Worm (Caenorhabditis elegans) whole organism, midembryonic: Measurements from ENCODE around the gene lias-1.
A peak's percentile ranks its signal among the peaks of the same experiment; 100 is the strongest.

Experiments
- T22C8.4 ChIP-seq: fragments of 200-800 bp; sonication (Bioruptor generic); IDR thresholded peaks from 2 replicates; pipeline ENCODE4 v1.3.6; 2022; ENCODE audit warnings: missing genetic modification characterization, missing compliant biosample characterization
- cog-1 ChIP-seq: sonication (generic microtip); optimal IDR thresholded peaks from 2 replicates; lab custom pipeline; 2016; ENCODE audit warnings: missing genetic modification characterization, missing compliant biosample characterization
- flt-1 ChIP-seq: fragments of 200-800 bp; sonication (Bioruptor generic); IDR thresholded peaks from 2 replicates; pipeline ENCODE4 v1.3.6; 2022; ENCODE audit warnings: missing genetic modification characterization, missing compliant biosample characterization
- klf-2 ChIP-seq: fragments of 200-800 bp; sonication (Bioruptor generic); conservative IDR thresholded peaks from 2 replicates; pipeline ENCODE4 v1.3.6; 2022; ENCODE audit warnings: missing genetic modification reagents, missing genetic modification characterization, missing compliant biosample characterization
- med-1 ChIP-seq: sonication (generic microtip); optimal IDR thresholded peaks from 2 replicates; lab custom pipeline; 2017; ENCODE audit warnings: missing genetic modification characterization, mild to moderate bottlenecking, missing compliant biosample characterization, antibody characterized with exemption, missing genetic modification reagents; ENCODE audit not compliant: insufficient read depth
- ref-1 ChIP-seq: fragments of 200-800 bp; sonication (Bioruptor generic); conservative IDR thresholded peaks from 2 replicates; pipeline ENCODE4 v1.3.6; 2022; ENCODE audit warnings: missing genetic modification reagents, missing genetic modification characterization, missing compliant biosample characterization
- tab-1 ChIP-seq: fragments of 200-800 bp; sonication (Bioruptor generic); IDR thresholded peaks from 2 replicates; pipeline ENCODE4 v1.3.6; 2022; ENCODE audit warnings: missing genetic modification characterization, missing compliant biosample characterization
- ztf-23 ChIP-seq: fragments of 200-800 bp; sonication (Bioruptor generic); IDR thresholded peaks from 2 replicates; pipeline ENCODE4 v1.3.6; 2022; ENCODE audit warnings: missing genetic modification reagents, missing genetic modification characterization, missing compliant biosample characterization
- ztf-29 ChIP-seq: fragments of 200-800 bp; sonication (Bioruptor generic); IDR thresholded peaks from 2 replicates; pipeline ENCODE4 v1.3.6; 2022; ENCODE audit warnings: missing genetic modification reagents, missing genetic modification characterization, missing compliant biosample characterization

lias-1 gene

DNA sequence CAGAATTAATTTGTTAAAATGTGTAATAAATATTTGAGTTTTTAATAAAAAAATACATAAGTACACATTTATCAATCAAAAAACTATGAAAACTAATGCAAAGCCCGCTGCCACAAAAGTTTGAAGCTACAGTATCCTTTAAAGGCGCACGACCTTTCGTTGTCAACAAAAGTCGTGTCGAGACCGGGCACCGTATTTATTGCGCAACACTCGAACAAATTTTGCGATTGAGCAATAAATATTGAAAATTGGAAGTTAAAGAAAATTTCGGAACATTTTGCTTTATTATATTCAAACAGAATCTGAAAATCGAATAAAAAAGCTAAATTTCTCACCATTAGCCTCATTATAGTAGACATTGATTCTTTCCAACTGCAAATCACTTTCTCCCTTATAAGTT lies 36.2 kb upstream of the lias-1 start:
- TF ChIP-seq T22C8.4, result no peak
- TF ChIP-seq med-1 (GFP tag; lab: Kevin White, UChicago), result no peak
- no peak for TF ChIP-seq ztf-23 (GFP tag; lab: Robert Waterston, UW)
- TF ChIP-seq klf-2 (GFP tag; lab: Robert Waterston, UW), result no peak
- TF ChIP-seq flt-1 (GFP tag; lab: Robert Waterston, UW), result no peak
- TF ChIP-seq cog-1, result no peak
- no peak for TF ChIP-seq ref-1
- no peak for TF ChIP-seq ztf-29 (GFP tag; lab: Robert Waterston, UW)
- TF ChIP-seq tab-1 (GFP tag; lab: Robert Waterston, UW), result no peak

DNA sequence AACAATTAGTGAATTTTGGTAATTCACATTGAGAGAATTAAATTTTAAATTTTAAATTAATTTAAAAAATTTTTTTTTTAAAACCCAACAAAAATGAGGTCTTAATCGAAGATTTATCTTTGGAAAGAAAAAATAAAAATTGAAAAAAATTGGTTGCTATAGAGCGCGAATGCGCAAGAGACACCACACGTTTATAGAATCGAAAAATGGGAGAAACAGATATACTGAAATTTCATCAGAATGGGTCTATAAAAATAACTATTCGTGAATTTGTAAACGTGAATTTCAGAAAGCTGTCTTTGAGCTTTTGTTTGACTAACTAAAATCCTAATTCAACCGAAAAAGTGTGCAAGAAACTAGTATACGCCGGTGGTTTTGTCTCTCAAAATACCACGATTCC lies 35.5 kb upstream of the lias-1 start:
- 0 out of 2 replicates have a peak, but pooled peaks have one; percentile 24 for TF ChIP-seq ztf-29 (GFP tag; lab: Robert Waterston, UW)
- TF ChIP-seq T22C8.4, result no peak
- TF ChIP-seq flt-1 (GFP tag; lab: Robert Waterston, UW), result no peak
- TF ChIP-seq tab-1 (GFP tag; lab: Robert Waterston, UW), result no peak
- no peak for TF ChIP-seq cog-1
- no peak for TF ChIP-seq ztf-23 (GFP tag; lab: Robert Waterston, UW)
- no peak for TF ChIP-seq med-1 (GFP tag; lab: Kevin White, UChicago)
- TF ChIP-seq klf-2 (GFP tag; lab: Robert Waterston, UW), result no peak
- TF ChIP-seq ref-1, result no peak

DNA sequence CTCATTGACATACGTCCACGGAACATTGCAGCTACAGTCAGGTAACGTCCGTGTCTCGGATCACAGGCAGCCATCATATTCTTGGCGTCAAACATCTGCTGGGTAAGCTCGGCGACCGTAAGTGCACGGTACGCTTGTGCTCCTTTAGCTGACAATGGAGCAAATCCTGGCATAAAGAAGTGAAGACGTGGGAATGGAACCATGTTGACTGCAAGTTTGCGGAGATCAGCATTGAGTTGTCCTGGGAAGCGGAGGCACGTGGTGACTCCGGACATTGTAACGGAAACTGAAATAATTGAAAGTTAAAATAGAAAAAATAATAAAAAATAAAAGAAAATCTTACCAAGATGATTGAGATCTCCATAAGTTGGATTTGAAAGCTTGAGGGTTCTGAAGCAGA lies 34.6 kb upstream of the lias-1 start:
- no peak for TF ChIP-seq T22C8.4
- no peak for TF ChIP-seq flt-1 (GFP tag; lab: Robert Waterston, UW)

ce11 chrIII:3537401-3537800 lies 32.5 kb upstream of the lias-1 start, which contains the start of gene cfap-20:
Gene cfap-20 (minus strand): TSS chrIII:3537501.
- TF ChIP-seq ztf-29 (GFP tag; lab: Robert Waterston, UW) (no peak), flt-1 (GFP tag; lab: Robert Waterston, UW) (0 out of 2 replicates have a peak, but pooled peaks have one; percentile 6)

- no peak for TF ChIP-seq ztf-29 (GFP tag; lab: Robert Waterston, UW)
Measured at ce11 chrIII:3534185-3534584, 29.3 kb upstream of the lias-1 start.

ce11 chrIII:3532035-3532434 lies 27.1 kb upstream of the lias-1 start:
- TF ChIP-seq ref-1 (no peak), med-1 (GFP tag; lab: Kevin White, UChicago) (no peak), klf-2 (GFP tag; lab: Robert Waterston, UW) (no peak), cog-1 (peak; percentile 18), ztf-23 (GFP tag; lab: Robert Waterston, UW) (no peak), ztf-29 (GFP tag; lab: Robert Waterston, UW) (no peak), T22C8.4 (peak; percentile 18; the same call in 1 of the 2 replicates), flt-1 (GFP tag; lab: Robert Waterston, UW) (0 out of 2 replicates have a peak, but pooled peaks have one; percentile 50), tab-1 (GFP tag; lab: Robert Waterston, UW) (no peak)

DNA sequence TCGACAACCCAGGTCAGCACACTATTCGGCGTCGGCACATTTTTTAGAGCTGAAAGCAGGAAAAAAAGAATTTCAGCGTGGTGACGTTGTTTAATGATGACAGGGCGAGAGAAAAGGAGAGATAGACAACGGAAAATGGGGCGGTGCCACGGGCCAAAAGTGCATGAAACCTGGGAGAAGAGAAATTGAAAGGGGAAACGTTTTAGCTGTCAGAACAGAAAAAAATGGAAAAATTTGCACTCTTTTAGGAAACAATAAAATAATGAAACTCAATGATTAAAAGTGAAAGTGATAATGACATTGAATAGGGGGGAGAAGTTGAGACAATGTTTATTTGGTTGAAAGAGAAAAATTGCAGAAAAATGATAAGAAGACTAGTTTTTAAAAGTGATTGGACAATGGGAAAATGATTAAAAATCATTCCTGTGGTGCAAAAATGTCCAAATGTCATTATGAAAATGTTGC lies 24.9 kb upstream of the lias-1 start, which contains the start of gene pitp-1:
TSS of gene pitp-1 (minus strand) at position 51 of the 465 bp plus-strand sequence.
- no peak for TF ChIP-seq ztf-29 (GFP tag; lab: Robert Waterston, UW)
- TF ChIP-seq med-1 (GFP tag; lab: Kevin White, UChicago), result no peak
- no peak for TF ChIP-seq cog-1
- TF ChIP-seq flt-1 (GFP tag; lab: Robert Waterston, UW), result no peak
- TF ChIP-seq T22C8.4, result no peak
- no peak for TF ChIP-seq ref-1
- TF ChIP-seq ztf-23 (GFP tag; lab: Robert Waterston, UW), result no peak
- TF ChIP-seq tab-1 (GFP tag; lab: Robert Waterston, UW), result no peak
- TF ChIP-seq klf-2 (GFP tag; lab: Robert Waterston, UW), result no peak

ce11 chrIII:3528342-3528741 lies 23.4 kb upstream of the lias-1 start, which contains the start of gene rpl-37:
Gene rpl-37 (plus strand): TSS chrIII:3528642.
- TF ChIP-seq med-1 (GFP tag; lab: Kevin White, UChicago) (no peak), ref-1 (no peak), tab-1 (GFP tag; lab: Robert Waterston, UW) (no peak), flt-1 (GFP tag; lab: Robert Waterston, UW) (no peak), T22C8.4 (no peak), ztf-29 (GFP tag; lab: Robert Waterston, UW) (no peak), ztf-23 (GFP tag; lab: Robert Waterston, UW) (no peak)

DNA sequence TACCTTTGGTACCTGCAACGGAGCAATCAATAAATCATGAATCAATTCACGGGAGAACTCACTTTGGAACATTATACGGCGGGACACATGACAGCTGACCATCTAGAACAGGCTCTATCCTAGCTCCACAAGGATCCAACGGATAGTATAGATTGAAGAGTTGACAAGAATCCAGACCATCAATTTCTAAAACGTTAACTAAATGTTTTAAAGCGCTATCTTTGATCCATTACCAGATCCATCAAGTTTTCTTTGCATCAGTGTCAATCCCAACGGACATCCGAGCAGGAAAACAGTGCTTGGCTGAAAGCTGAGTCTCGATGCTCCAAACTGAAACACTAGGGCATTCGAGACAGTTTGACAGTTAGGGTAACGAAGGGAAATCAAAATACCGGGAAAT lies 18.5 kb upstream of the lias-1 start:
- TF ChIP-seq ref-1 (no peak), klf-2 (GFP tag; lab: Robert Waterston, UW) (no peak), ztf-29 (GFP tag; lab: Robert Waterston, UW) (no peak), flt-1 (GFP tag; lab: Robert Waterston, UW) (no peak), T22C8.4 (no peak), ztf-23 (GFP tag; lab: Robert Waterston, UW) (no peak), cog-1 (no peak), med-1 (GFP tag; lab: Kevin White, UChicago) (no peak)

- TF ChIP-seq flt-1 (GFP tag; lab: Robert Waterston, UW) (no peak), ztf-23 (GFP tag; lab: Robert Waterston, UW) (no peak)
Measured at ce11 chrIII:3520417-3520816, 15.5 kb upstream of the lias-1 start.

- TF ChIP-seq ztf-23 (GFP tag; lab: Robert Waterston, UW) (no peak), ref-1 (no peak), T22C8.4 (no peak), ztf-29 (GFP tag; lab: Robert Waterston, UW) (no peak), flt-1 (GFP tag; lab: Robert Waterston, UW) (no peak), tab-1 (GFP tag; lab: Robert Waterston, UW) (no peak), klf-2 (GFP tag; lab: Robert Waterston, UW) (no peak), cog-1 (no peak), med-1 (GFP tag; lab: Kevin White, UChicago) (no peak)
Measured at ce11 chrIII:3519505-3519904, 14.6 kb upstream of the lias-1 start, which contains the start of gene hmit-1.3. Gene hmit-1.3 (minus strand): TSS chrIII:3519607.
